Worm (Caenorhabditis elegans) whole organism, young adult: ENCODE measurements around the gene F31D5.2.

Experiments used
- B0261.1 ChIP-seq: sonication (generic microtip); optimal IDR thresholded peaks from 2 replicates; lab custom pipeline; 2016; ENCODE audit warnings: mild to moderate bottlenecking, missing genetic modification characterization, moderate library complexity, missing compliant biosample characterization
- F33H1.4 ChIP-seq: fragments of 200-800 bp; sonication (Bioruptor generic); IDR thresholded peaks from 2 replicates; pipeline ENCODE4 v1.3.6; 2022; ENCODE audit warnings: missing genetic modification reagents, missing genetic modification characterization, missing compliant biosample characterization
- F39B2.1 ChIP-seq: fragments of 200-800 bp; sonication (Bioruptor generic); IDR thresholded peaks from 2 replicates; pipeline ENCODE4 v1.3.6; 2022; ENCODE audit warnings: missing genetic modification reagents, missing genetic modification characterization, missing compliant biosample characterization
- F57A8.1 ChIP-seq: fragments of 200-800 bp; sonication (Bioruptor generic); optimal IDR thresholded peaks from 2 replicates; lab custom pipeline; 2018; ENCODE audit warnings: mild to moderate bottlenecking, missing genetic modification characterization, moderate library complexity, missing compliant biosample characterization
- F57C9.4 ChIP-seq: sonication (generic microtip); optimal IDR thresholded peaks from 2 replicates; lab custom pipeline; 2017; ENCODE audit warnings: mild to moderate bottlenecking, missing genetic modification characterization, missing compliant biosample characterization
- K11D2.4 ChIP-seq: fragments of 200-800 bp; sonication (Bioruptor generic); IDR thresholded peaks from 2 replicates; pipeline ENCODE4 v1.3.6; 2022; ENCODE audit warnings: missing genetic modification reagents, missing genetic modification characterization, missing compliant biosample characterization
- Y56A3A.18 ChIP-seq: fragments of 200-800 bp; sonication (Bioruptor generic); IDR thresholded peaks from 2 replicates; pipeline ENCODE4 v1.3.6; 2022; ENCODE audit warnings: missing genetic modification reagents, missing genetic modification characterization, missing compliant biosample characterization
- atf-7 ChIP-seq: sonication (generic microtip); optimal IDR thresholded peaks from 2 replicates; lab custom pipeline; 2017; ENCODE audit warnings: mild to moderate bottlenecking, missing genetic modification characterization, missing compliant biosample characterization
- ccch-3 ChIP-seq: fragments of 200-800 bp; sonication (Bioruptor generic); optimal IDR thresholded peaks from 2 replicates; lab custom pipeline; 2018; ENCODE audit warnings: mild to moderate bottlenecking, missing genetic modification characterization, missing compliant biosample characterization
- ceh-79 ChIP-seq: sonication (generic microtip); optimal IDR thresholded peaks from 2 replicates; lab custom pipeline; 2017; ENCODE audit warnings: mild to moderate bottlenecking, missing genetic modification characterization, missing compliant biosample characterization
- dox-1 ChIP-seq: fragments of 200-800 bp; sonication (Bioruptor generic); IDR thresholded peaks from 2 replicates; pipeline ENCODE4 v1.3.6; 2022; ENCODE audit warnings: missing genetic modification reagents, missing genetic modification characterization, missing compliant biosample characterization
- ekl-4 ChIP-seq: fragments of 200-800 bp; sonication (Bioruptor generic); IDR thresholded peaks from 2 replicates; pipeline ENCODE4 v1.3.6; 2022; ENCODE audit warnings: missing genetic modification reagents, missing genetic modification characterization, missing compliant biosample characterization
- lin-54 ChIP-seq: fragments of 200-800 bp; sonication (Bioruptor generic); optimal IDR thresholded peaks from 2 replicates; lab custom pipeline; 2018; ENCODE audit warnings: mild to moderate bottlenecking, missing genetic modification characterization, missing compliant biosample characterization
- lsl-1 ChIP-seq: fragments of 200-800 bp; sonication (Bioruptor generic); optimal IDR thresholded peaks from 2 replicates; lab custom pipeline; 2018; ENCODE audit warnings: mild to moderate bottlenecking, missing genetic modification characterization, moderate library complexity, missing compliant biosample characterization
- madf-3 ChIP-seq: fragments of 200-800 bp; sonication (Bioruptor generic); IDR thresholded peaks from 2 replicates; pipeline ENCODE4 v1.3.6; 2022; ENCODE audit warnings: missing genetic modification reagents, missing genetic modification characterization, missing compliant biosample characterization
- nfya-1 ChIP-seq: sonication (generic microtip); optimal IDR thresholded peaks from 2 replicates; lab custom pipeline; 2017; ENCODE audit warnings: antibody characterized with exemption, missing compliant biosample characterization, missing genetic modification characterization, borderline replicate concordance; ENCODE audit not compliant: insufficient read depth
- nhr-27 ChIP-seq: fragments of 200-800 bp; sonication (Bioruptor generic); optimal IDR thresholded peaks from 2 replicates; lab custom pipeline; 2018; ENCODE audit warnings: mild to moderate bottlenecking, missing genetic modification characterization, moderate library complexity, missing compliant biosample characterization
- nhr-80 ChIP-seq: sonication (generic microtip); optimal IDR thresholded peaks from 2 replicates; lab custom pipeline; 2016; ENCODE audit warnings: missing genetic modification characterization, missing compliant biosample characterization
- rec-8 ChIP-seq, 2 experiments: sonication (generic microtip); optimal IDR thresholded peaks; 2 replicates each; lab custom pipeline; 2016; ENCODE audit warnings: mild to moderate bottlenecking in 2 of 2, missing genetic modification characterization in 2 of 2, missing genetic modification reagents in 2 of 2, missing genotype in 2 of 2, missing biosample characterization in 1 of 2, missing compliant biosample characterization in 1 of 2, moderate library complexity in 1 of 2
- somi-1 ChIP-seq: fragments of 200-800 bp; sonication (Bioruptor generic); optimal IDR thresholded peaks from 2 replicates; lab custom pipeline; 2018; ENCODE audit warnings: mild to moderate bottlenecking, missing genetic modification characterization, missing compliant biosample characterization
- xnd-1 ChIP-seq: sonication (generic microtip); optimal IDR thresholded peaks from 2 replicates; lab custom pipeline; 2016; ENCODE audit warnings: missing genotype, missing genetic modification reagents, missing genetic modification characterization, missing compliant biosample characterization
- ztf-3 ChIP-seq: fragments of 200-800 bp; sonication (Bioruptor generic); optimal IDR thresholded peaks from 2 replicates; lab custom pipeline; 2018; ENCODE audit warnings: mild to moderate bottlenecking, missing genetic modification characterization, missing compliant biosample characterization

Gene F31D5.2

DNA sequence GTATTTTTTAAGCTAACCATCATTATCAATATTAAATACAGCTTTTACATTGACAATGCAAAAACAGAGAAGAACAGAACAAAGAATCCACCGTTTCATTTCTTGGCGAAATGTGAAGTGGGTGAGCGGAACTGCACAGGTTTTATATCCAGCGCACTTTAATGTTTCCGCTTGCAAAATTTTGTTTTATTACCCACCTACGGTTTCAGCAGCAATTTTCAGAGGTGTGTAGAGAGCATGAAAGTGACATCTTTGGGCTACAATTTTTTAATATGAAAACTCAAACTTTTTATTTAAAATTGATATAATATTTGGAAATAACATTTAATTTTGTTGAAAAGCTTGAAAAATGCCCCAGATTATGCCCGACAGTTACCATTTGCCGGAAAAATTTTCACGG lies 43.3 kb downstream of the F31D5.2 start, which contains the start of gene clec-135:
TSS of gene clec-135 (minus strand) at position 101 of the 400 bp plus-strand sequence.
- no peak for TF ChIP-seq xnd-1
- no peak for TF ChIP-seq F57A8.1 (GFP tag; lab: Kevin White, UChicago)
- no peak for TF ChIP-seq somi-1
- TF ChIP-seq ekl-4 = no peak
- TF ChIP-seq F33H1.4 = no peak
- no peak for TF ChIP-seq atf-7 (tag; lab: Kevin White, UChicago)
- TF ChIP-seq B0261.1 (tag; lab: Kevin White, UChicago) = no peak
- no peak for TF ChIP-seq ccch-3
- no peak for TF ChIP-seq lin-54 (GFP tag; lab: Kevin White, UChicago)
- TF ChIP-seq Y56A3A.18 = no peak
- TF ChIP-seq ceh-79 (tag; lab: Kevin White, UChicago) = no peak
- no peak for TF ChIP-seq F39B2.1 (GFP tag; lab: Robert Waterston, UW)
- TF ChIP-seq madf-3 (GFP tag; lab: Robert Waterston, UW) = no peak
- TF ChIP-seq F57C9.4 (tag; lab: Kevin White, UChicago) = no peak
- TF ChIP-seq, all 124 proteins: peak for 0

DNA sequence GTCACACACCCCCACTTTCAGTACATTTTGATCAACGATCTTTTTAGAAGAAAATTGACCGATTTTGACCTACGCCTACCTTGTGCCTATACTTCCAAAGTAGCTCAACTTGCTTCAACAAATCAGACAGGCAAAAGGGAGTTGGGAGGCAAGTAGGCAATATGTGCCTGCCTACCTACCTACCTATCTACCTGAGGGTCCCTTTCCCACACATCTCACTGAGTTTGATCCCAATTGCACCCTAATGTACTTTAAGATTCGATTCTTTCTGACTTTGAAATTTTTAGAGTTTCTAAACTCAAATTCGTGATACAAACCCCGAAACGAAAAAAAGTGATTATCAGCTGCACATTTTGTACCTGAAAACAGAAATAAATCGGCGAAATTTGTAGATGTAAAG lies 52.3 kb downstream of the F31D5.2 start:
- TF ChIP-seq K11D2.4 (GFP tag; lab: Robert Waterston, UW) (no peak), nhr-27 (tag; lab: Kevin White, UChicago) (no peak), ztf-3 (GFP tag; lab: Kevin White, UChicago) (no peak), lsl-1 (no peak), dox-1 (GFP tag; lab: Robert Waterston, UW) (no peak), nhr-80 (tag; lab: Kevin White, UChicago) (no peak), nfya-1 (tag; lab: Kevin White, UChicago) (no peak), rec-8 (tag; optimal IDR thresholded peaks at IDR 0.05; lab: Kevin White, UChicago) (no peak)
